Worm (Caenorhabditis elegans): ENCODE results near the gene R02F2.5.

- TF ChIP-seq pqm-1 (tag; optimal IDR thresholded peaks at IDR 0.05) (no peak), dpl-1 (GFP tag; optimal IDR thresholded peaks at IDR 0.05) (no peak), nhr-19 (GFP tag; conservative IDR thresholded peaks at IDR 0.05) (no peak), nhr-90 (tag; optimal IDR thresholded peaks at IDR 0.05; ENCODE audit: poor library complexity) (no peak)
Observed at ce11 chrIII:5478011-5478410, 1.1 kb upstream of the R02F2.5 start, which contains the start of gene R02F2.10.
